Fruit fly (Drosophila melanogaster) whole organism, pupa: ENCODE data around the gene Rpp21.

Source experiments
- CG10348 ChIP-seq: fragments of 200-800 bp; sonication (Bioruptor generic); IDR thresholded peaks from 2 replicates; pipeline ENCODE4 v1.3.6; 2022; ENCODE audit warnings: missing biosample characterization, missing genetic modification characterization
- CG12605 ChIP-seq: fragments of 200-800 bp; sonication (Bioruptor generic); IDR thresholded peaks from 2 replicates; pipeline ENCODE4 v1.3.6; 2022; ENCODE audit warnings: missing biosample characterization, missing genetic modification characterization
- CG13204 ChIP-seq: fragments of 200-800 bp; sonication (Bioruptor generic); optimal IDR thresholded peaks from 2 replicates; lab custom pipeline; 2018; ENCODE audit warnings: missing biosample characterization, mild to moderate bottlenecking, missing genetic modification characterization, moderate library complexity
- CG14655 ChIP-seq: fragments of 200-800 bp; sonication (Bioruptor generic); optimal IDR thresholded peaks from 3 replicates; lab custom pipeline; 2017; ENCODE audit warnings: mild to moderate bottlenecking, missing biosample characterization, missing genetic modification reagents, missing genetic modification characterization
- CG15710 ChIP-seq: fragments of 200-800 bp; sonication (Bioruptor generic); optimal IDR thresholded peaks from 2 replicates; lab custom pipeline; 2018; ENCODE audit warnings: missing biosample characterization, mild to moderate bottlenecking, missing genetic modification characterization, moderate library complexity
- CG17806 ChIP-seq: fragments of 200-800 bp; sonication (Bioruptor generic); optimal IDR thresholded peaks from 2 replicates; lab custom pipeline; 2018; ENCODE audit warnings: missing biosample characterization, mild to moderate bottlenecking, missing genetic modification characterization, moderate library complexity
- CG32121 ChIP-seq: fragments of 200-800 bp; sonication (Bioruptor generic); IDR thresholded peaks from 2 replicates; pipeline ENCODE4 v1.3.6; 2022; ENCODE audit warnings: missing biosample characterization, missing genetic modification characterization
- CG34367 ChIP-seq: fragments of 200-800 bp; sonication (Bioruptor generic); optimal IDR thresholded peaks from 2 replicates; lab custom pipeline; 2018; ENCODE audit warnings: missing biosample characterization, mild to moderate bottlenecking, missing genetic modification characterization
- CG4496 ChIP-seq: fragments of 200-800 bp; sonication (Bioruptor generic); IDR thresholded peaks from 3 replicates; pipeline ENCODE4 v1.3.6; 2022; ENCODE audit warnings: missing biosample characterization, missing genetic modification characterization
- CG8159 ChIP-seq: fragments of 200-800 bp; sonication (Bioruptor generic); optimal IDR thresholded peaks from 3 replicates; lab custom pipeline; 2018; ENCODE audit warnings: missing biosample characterization, mild to moderate bottlenecking, missing genetic modification characterization, moderate library complexity
- CG8301 ChIP-seq: fragments of 200-800 bp; sonication (Bioruptor generic); optimal IDR thresholded peaks from 2 replicates; lab custom pipeline; 2018; ENCODE audit warnings: missing biosample characterization, mild to moderate bottlenecking, missing genetic modification characterization
- CG9948 ChIP-seq: fragments of 200-800 bp; sonication (Bioruptor generic); optimal IDR thresholded peaks from 2 replicates; lab custom pipeline; 2018; ENCODE audit warnings: missing biosample characterization, mild to moderate bottlenecking, missing genetic modification characterization, moderate library complexity
- D1 ChIP-seq: fragments of 200-800 bp; sonication (Bioruptor generic); optimal IDR thresholded peaks from 2 replicates; lab custom pipeline; 2018; ENCODE audit warnings: missing biosample characterization, mild to moderate bottlenecking, missing genetic modification characterization, moderate library complexity
- EcR ChIP-seq: fragments of 200-800 bp; sonication (Bioruptor generic); optimal IDR thresholded peaks from 3 replicates; lab custom pipeline; 2019; ENCODE audit warnings: missing biosample characterization, missing genetic modification characterization, mild to moderate bottlenecking, moderate library complexity, missing genetic modification reagents
- Ets98B ChIP-seq: fragments of 200-800 bp; sonication (Bioruptor generic); IDR thresholded peaks from 2 replicates; pipeline ENCODE4 v1.3.6; 2022; ENCODE audit warnings: missing biosample characterization, missing genetic modification characterization
- Pif1A ChIP-seq: fragments of 200-800 bp; sonication (Bioruptor generic); optimal IDR thresholded peaks from 3 replicates; lab custom pipeline; 2016; ENCODE audit warnings: missing biosample characterization, missing genetic modification characterization
- Pif1B ChIP-seq: fragments of 200-800 bp; sonication (Bioruptor generic); optimal IDR thresholded peaks from 3 replicates; lab custom pipeline; 2016; ENCODE audit warnings: missing biosample characterization, missing genetic modification characterization
- Snoo ChIP-seq: fragments of 200-800 bp; sonication (Bioruptor generic); optimal IDR thresholded peaks from 3 replicates; lab custom pipeline; 2017; ENCODE audit warnings: missing biosample characterization, mild to moderate bottlenecking, missing genetic modification characterization, inconsistent platforms
- fd96Ca ChIP-seq: fragments of 200-800 bp; sonication (Bioruptor generic); IDR thresholded peaks from 3 replicates; pipeline ENCODE4 v1.3.6; 2022; ENCODE audit warnings: missing biosample characterization, missing genetic modification characterization
- gl ChIP-seq: fragments of 200-800 bp; sonication (Bioruptor generic); optimal IDR thresholded peaks from 2 replicates; lab custom pipeline; 2018; ENCODE audit warnings: missing biosample characterization, mild to moderate bottlenecking, missing genetic modification characterization
- rn ChIP-seq: fragments of 200-800 bp; sonication (Bioruptor generic); IDR thresholded peaks from 2 replicates; pipeline ENCODE4 v1.3.6; 2022; ENCODE audit warnings: missing biosample characterization, missing genetic modification characterization

The Rpp21 gene

DNA sequence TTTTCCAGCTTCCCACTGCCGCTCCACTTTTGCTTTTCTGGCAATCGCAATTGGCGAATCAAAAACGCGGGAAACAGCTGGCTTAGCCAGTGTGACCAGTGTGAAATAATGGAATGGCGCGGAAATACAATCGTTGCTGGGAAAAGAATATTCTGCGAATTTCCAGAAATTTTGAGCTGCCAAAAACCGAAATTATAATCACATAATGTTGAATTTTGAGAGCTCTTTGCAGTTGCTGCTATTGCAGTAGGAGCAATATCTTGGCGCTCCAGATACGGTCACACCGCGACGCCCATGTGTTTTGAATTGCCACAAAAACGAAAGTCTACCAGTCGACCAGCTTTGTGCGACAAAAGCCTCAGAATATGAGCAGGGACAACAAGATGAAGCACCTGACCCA is at the start of gene Rpp21, which contains the start of gene Cdc45:
Gene Rpp21 (plus strand): TSS at position 281 of the 400 bp plus-strand sequence.
Gene Cdc45 (minus strand): TSS at position 79 of the 400 bp plus-strand sequence.
- no peak for TF ChIP-seq CG17806 (tag; lab: Kevin White, UChicago)
- TF ChIP-seq CG8159 (tag; lab: Kevin White, UChicago) = peak; percentile 6
- TF ChIP-seq, all 21 proteins: peak for 1

DNA sequence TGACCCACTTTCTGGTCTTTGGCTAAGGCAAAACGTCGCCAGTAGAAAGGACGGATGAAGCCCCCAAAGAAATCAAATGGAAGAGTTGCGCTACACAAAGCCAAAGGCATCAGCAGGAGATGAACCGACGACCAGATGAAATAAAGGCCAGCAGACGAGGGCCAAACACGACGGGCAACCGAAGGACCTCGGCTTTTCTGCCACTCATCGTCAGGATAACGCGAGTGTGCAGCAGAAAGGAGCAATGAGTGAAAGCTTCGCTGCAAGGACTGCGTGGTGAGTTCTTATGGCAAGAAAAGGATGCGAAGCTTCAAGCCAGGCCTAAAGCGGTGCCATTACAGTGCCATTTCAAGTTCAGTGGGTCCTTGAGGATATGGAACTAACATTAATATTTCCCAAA is 44.6 kb upstream of the Rpp21 start:
- no peak for TF ChIP-seq CG12605 (GFP tag; lab: Robert Waterston, UW)
- TF ChIP-seq CG4496 (GFP tag; lab: Robert Waterston, UW) = no peak
- TF ChIP-seq CG8301 = no peak
- no peak for TF ChIP-seq Pif1B (GFP tag; lab: Kevin White, UChicago)
- TF ChIP-seq D1 (tag; lab: Kevin White, UChicago) = no peak

DNA sequence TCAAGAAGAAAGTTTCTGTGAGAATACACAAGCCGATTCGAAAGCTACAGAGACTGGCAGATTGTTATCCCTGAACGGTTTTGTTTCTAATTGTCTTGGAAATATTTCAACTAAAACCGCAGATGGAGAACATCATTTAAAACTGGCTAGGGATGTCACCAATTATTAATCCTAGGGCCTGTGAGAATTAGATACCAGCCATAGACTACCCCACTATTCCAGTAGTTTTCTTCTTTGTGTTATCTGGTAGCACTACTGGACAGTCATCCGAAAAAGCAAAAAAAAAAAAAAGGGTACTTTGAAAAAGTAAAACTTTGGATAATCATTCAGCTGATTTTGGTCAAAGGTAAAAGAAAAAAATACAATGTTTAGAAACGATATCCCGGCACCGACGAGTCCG is 40.3 kb upstream of the Rpp21 start, which contains the start of gene CG18823:
Gene CG18823 (plus strand): TSS at position 301 of the 400 bp plus-strand sequence.
- TF ChIP-seq CG9948 (tag; lab: Kevin White, UChicago) (no peak), Ets98B (GFP tag; lab: Robert Waterston, UW) (no peak), CG17806 (tag; lab: Kevin White, UChicago) (no peak), fd96Ca (GFP tag; lab: Robert Waterston, UW) (no peak), Pif1A (GFP tag; lab: Kevin White, UChicago) (no peak)
- TF ChIP-seq, all 21 proteins: peak for 0

DNA sequence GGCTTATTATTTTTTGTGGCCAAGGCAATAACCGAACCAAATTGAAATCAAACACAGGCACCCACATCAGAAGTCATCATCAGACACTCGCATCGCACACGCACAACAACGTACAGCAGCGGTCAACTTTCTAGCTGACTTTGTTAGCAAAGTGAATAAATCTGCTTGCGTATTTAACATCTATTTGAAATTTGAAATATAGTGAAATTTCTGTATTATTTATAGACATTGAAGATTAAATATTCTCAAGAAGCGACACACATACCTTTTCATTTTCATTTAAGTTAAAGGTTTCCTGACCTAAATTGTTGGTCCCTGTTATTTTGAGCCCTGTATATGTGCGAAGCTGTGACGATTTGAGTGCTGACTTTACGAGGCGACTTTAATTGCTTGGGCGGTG is 31.7 kb upstream of the Rpp21 start:
- TF ChIP-seq Pif1B (GFP tag; lab: Kevin White, UChicago) = no peak
- TF ChIP-seq Ets98B (GFP tag; lab: Robert Waterston, UW) = no peak
- TF ChIP-seq CG12605 (GFP tag; lab: Robert Waterston, UW) = no peak
- TF ChIP-seq CG8159 (tag; lab: Kevin White, UChicago) = peak; percentile 23
- TF ChIP-seq fd96Ca (GFP tag; lab: Robert Waterston, UW) = no peak
- no peak for TF ChIP-seq CG10348 (GFP tag; lab: Robert Waterston, UW)
- TF ChIP-seq CG8301 = no peak
- TF ChIP-seq Pif1A (GFP tag; lab: Kevin White, UChicago) = no peak

DNA sequence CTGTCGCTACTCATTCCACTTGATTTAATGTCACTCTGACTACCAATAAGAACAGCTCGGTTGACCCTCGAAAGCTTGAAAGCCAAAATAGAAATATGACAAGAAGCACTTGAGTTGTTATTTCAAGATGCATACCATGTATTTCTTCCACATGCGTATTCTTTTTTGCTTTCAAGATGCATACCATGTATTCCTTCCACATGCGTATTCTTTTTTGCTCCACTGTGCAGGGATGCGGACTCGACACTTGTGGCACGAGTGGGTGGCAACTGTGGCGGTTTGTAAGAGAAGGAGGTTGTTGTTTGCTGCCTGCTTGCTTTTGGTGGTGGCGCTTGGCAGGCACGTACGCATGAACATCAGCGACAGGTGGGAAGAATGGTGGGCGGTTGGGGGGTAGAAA is 24.4 kb upstream of the Rpp21 start:
- TF ChIP-seq CG13204 (GFP tag; lab: Kevin White, UChicago) (no peak), EcR (GFP tag; lab: Kevin White, UChicago) (no peak), CG14655 (no peak), CG8159 (tag; lab: Kevin White, UChicago) (no peak), D1 (tag; lab: Kevin White, UChicago) (no peak), CG32121 (GFP tag; lab: Robert Waterston, UW) (no peak), gl (tag; lab: Kevin White, UChicago) (no peak), fd96Ca (GFP tag; lab: Robert Waterston, UW) (no peak), CG4496 (GFP tag; lab: Robert Waterston, UW) (no peak)

DNA sequence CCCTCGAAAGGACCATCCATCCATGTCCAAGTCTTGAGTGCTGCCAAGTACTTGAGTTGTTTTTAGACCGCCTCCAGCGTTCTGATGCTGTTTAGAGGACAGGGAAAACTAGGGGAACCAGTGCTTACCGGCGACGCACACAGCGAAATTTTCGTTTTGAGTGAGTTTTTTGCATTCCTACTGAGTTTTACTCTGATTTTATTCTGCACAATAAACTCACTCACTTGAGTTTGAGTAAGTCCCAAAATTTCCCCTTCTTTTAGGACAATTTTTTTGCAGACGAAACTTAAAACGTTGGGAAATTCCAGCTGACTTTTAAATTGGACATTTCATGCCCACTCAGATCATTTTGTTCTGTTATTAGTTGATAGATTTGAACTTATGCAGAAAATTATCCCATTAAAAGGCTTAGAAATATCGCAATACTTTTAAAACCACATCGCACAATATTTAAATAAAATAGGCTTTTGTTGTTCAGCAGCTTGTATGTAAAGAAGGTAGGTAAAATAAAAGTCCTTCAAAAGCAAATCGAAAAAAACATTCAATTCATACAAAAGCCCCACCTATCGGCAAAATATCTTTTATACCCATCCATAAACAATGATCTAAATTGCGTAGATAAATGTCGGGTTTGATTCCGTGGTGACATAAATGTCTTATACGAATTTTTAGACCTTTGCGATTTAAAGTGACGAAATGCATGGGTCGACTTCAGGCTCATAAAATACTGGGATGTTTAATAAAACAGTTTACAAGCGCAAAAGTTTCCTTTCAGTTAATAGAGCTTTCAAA is 20.9 kb upstream of the Rpp21 start:
- TF ChIP-seq rn (GFP tag; lab: Robert Waterston, UW) (no peak), Ets98B (GFP tag; lab: Robert Waterston, UW) (no peak), CG8159 (tag; lab: Kevin White, UChicago) (no peak), Pif1A (GFP tag; lab: Kevin White, UChicago) (no peak), CG15710 (tag; lab: Kevin White, UChicago) (no peak), CG8301 (no peak), Snoo (no peak), gl (tag; lab: Kevin White, UChicago) (no peak), CG14655 (no peak), CG34367 (tag; lab: Kevin White, UChicago) (no peak), CG32121 (GFP tag; lab: Robert Waterston, UW) (no peak), CG12605 (GFP tag; lab: Robert Waterston, UW) (no peak), CG9948 (tag; lab: Kevin White, UChicago) (no peak)
- TF ChIP-seq, all 21 proteins: peak for 0

DNA sequence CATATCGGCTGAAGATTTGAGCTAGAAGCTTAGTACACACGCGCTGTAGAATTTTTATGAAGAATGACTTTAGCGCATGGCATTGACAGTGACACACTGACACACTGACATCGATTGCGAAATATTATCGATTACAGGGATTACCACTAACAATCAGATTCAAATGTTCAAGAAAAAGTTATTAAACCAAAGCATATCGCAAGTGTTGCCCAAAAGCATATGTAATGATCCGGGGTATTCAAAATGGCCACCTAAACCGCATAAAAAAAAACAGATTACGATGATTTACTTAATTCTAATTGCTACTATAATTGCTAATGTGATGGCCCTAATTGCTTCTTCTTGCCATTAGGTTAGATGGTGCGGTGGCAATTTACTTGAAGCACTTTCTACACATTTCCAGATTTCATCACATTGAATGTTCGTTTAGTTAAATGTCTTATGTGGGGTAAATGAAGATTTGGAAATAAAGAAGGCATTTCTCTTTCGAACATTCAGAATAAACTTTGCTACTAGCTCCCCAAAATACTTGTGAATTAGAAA is 18.9 kb upstream of the Rpp21 start, which contains the start of the genes TfIIA-S-2 and CG14631:
Gene TfIIA-S-2 (minus strand): TSS at position 101 of the 543 bp plus-strand sequence.
Gene CG14631 (plus strand): TSS at position 493 of the 543 bp plus-strand sequence.
- TF ChIP-seq CG8159 (tag; lab: Kevin White, UChicago) = no peak
